Worm (Caenorhabditis elegans) whole organism, young adult: ENCODE data around the gene ppgn-1.

ENCODE experiments used
- B0336.3 ChIP-seq: fragments of 200-800 bp; sonication (Bioruptor generic); IDR thresholded peaks from 2 replicates; pipeline ENCODE4 v1.3.6; 2022; ENCODE audit warnings: missing genetic modification characterization, missing compliant biosample characterization
- D2030.7 ChIP-seq: fragments of 200-800 bp; sonication (Bioruptor generic); IDR thresholded peaks from 2 replicates; pipeline ENCODE4 v1.3.6; 2022; ENCODE audit warnings: missing genetic modification reagents, missing genetic modification characterization, missing compliant biosample characterization
- F33H1.4 ChIP-seq: fragments of 200-800 bp; sonication (Bioruptor generic); IDR thresholded peaks from 2 replicates; pipeline ENCODE4 v1.3.6; 2022; ENCODE audit warnings: missing genetic modification reagents, missing genetic modification characterization, missing compliant biosample characterization
- F39B2.1 ChIP-seq: fragments of 200-800 bp; sonication (Bioruptor generic); IDR thresholded peaks from 2 replicates; pipeline ENCODE4 v1.3.6; 2022; ENCODE audit warnings: missing genetic modification reagents, missing genetic modification characterization, missing compliant biosample characterization
- F49E8.2 ChIP-seq: sonication (generic microtip); optimal IDR thresholded peaks from 3 replicates; lab custom pipeline; 2017; ENCODE audit warnings: missing genetic modification characterization, mild to moderate bottlenecking, missing compliant biosample characterization, antibody characterized with exemption, moderate library complexity; ENCODE audit not compliant: insufficient read depth
- F57A8.1 ChIP-seq: fragments of 200-800 bp; sonication (Bioruptor generic); optimal IDR thresholded peaks from 2 replicates; lab custom pipeline; 2018; ENCODE audit warnings: mild to moderate bottlenecking, missing genetic modification characterization, moderate library complexity, missing compliant biosample characterization
- K11D2.4 ChIP-seq: fragments of 200-800 bp; sonication (Bioruptor generic); IDR thresholded peaks from 2 replicates; pipeline ENCODE4 v1.3.6; 2022; ENCODE audit warnings: missing genetic modification reagents, missing genetic modification characterization, missing compliant biosample characterization
- T07F8.4 ChIP-seq: sonication (generic microtip); optimal IDR thresholded peaks from 2 replicates; lab custom pipeline; 2016; ENCODE audit warnings: mild to moderate bottlenecking, missing genetic modification characterization, moderate library complexity, missing compliant biosample characterization
- Y53F4B.3 ChIP-seq: fragments of 200-800 bp; sonication (Bioruptor generic); IDR thresholded peaks from 2 replicates; pipeline ENCODE4 v1.3.6; 2022; ENCODE audit warnings: missing genetic modification reagents, missing genetic modification characterization, missing compliant biosample characterization
- Y53G8AR.9 ChIP-seq: fragments of 200-800 bp; sonication (Bioruptor generic); conservative IDR thresholded peaks from 2 replicates; pipeline ENCODE4 v1.3.6; 2022; ENCODE audit warnings: missing genetic modification reagents, missing genetic modification characterization, missing compliant biosample characterization
- Y95B8A.8 ChIP-seq: fragments of 200-800 bp; sonication (Bioruptor generic); IDR thresholded peaks from 2 replicates; pipeline ENCODE4 v1.3.6; 2022; ENCODE audit warnings: missing genetic modification reagents, missing genetic modification characterization, missing compliant biosample characterization
- ama-1 ChIP-seq, 3 experiments: fragments of 150-350 bp in 1 of 3; sonication (generic microtip) in 2 of 3; optimal IDR thresholded peaks; 2 replicates each; lab custom pipeline; 2014 to 2018; ENCODE audit warnings: missing biosample characterization in 2 of 3, missing genetic modification characterization in 2 of 3, missing genetic modification reagents in 2 of 3
- aptf-2 ChIP-seq: fragments of 200-800 bp; sonication (Bioruptor generic); conservative IDR thresholded peaks from 2 replicates; pipeline ENCODE4 v1.3.6; 2022; ENCODE audit warnings: missing genetic modification reagents, missing genetic modification characterization, missing compliant biosample characterization
- athp-1 ChIP-seq: sonication (generic microtip); optimal IDR thresholded peaks from 2 replicates; lab custom pipeline; 2017; ENCODE audit warnings: mild to moderate bottlenecking, missing genetic modification characterization, missing compliant biosample characterization
- bed-2 ChIP-seq: fragments of 200-800 bp; sonication (Bioruptor generic); IDR thresholded peaks from 2 replicates; pipeline ENCODE4 v1.3.6; 2022; ENCODE audit warnings: missing genetic modification reagents, missing genetic modification characterization, missing compliant biosample characterization
- ccch-3 ChIP-seq: fragments of 200-800 bp; sonication (Bioruptor generic); optimal IDR thresholded peaks from 2 replicates; lab custom pipeline; 2018; ENCODE audit warnings: mild to moderate bottlenecking, missing genetic modification characterization, missing compliant biosample characterization
- ceh-100 ChIP-seq: fragments of 200-800 bp; sonication (Bioruptor generic); IDR thresholded peaks from 2 replicates; pipeline ENCODE4 v1.3.6; 2022; ENCODE audit warnings: missing genetic modification reagents, missing genetic modification characterization, missing compliant biosample characterization
- ceh-40 ChIP-seq: fragments of 200-800 bp; sonication (Bioruptor generic); IDR thresholded peaks from 2 replicates; pipeline ENCODE4 v1.3.6; 2022; ENCODE audit warnings: missing genetic modification characterization, missing compliant biosample characterization
- efl-1 ChIP-seq: fragments of 150-350 bp; optimal IDR thresholded peaks from 2 replicates; lab custom pipeline; 2014; ENCODE audit warnings: missing biosample characterization, missing genetic modification reagents, missing genetic modification characterization
- egl-44 ChIP-seq: fragments of 200-800 bp; sonication (Bioruptor generic); IDR thresholded peaks from 2 replicates; pipeline ENCODE4 v1.3.6; 2022; ENCODE audit warnings: missing genetic modification reagents, missing genetic modification characterization, missing compliant biosample characterization
- egrh-3 ChIP-seq: fragments of 200-800 bp; sonication (Bioruptor generic); IDR thresholded peaks from 2 replicates; pipeline ENCODE4 v1.3.6; 2022; ENCODE audit warnings: missing genetic modification reagents, missing genetic modification characterization, missing compliant biosample characterization
- ekl-4 ChIP-seq: fragments of 200-800 bp; sonication (Bioruptor generic); IDR thresholded peaks from 2 replicates; pipeline ENCODE4 v1.3.6; 2022; ENCODE audit warnings: missing genetic modification reagents, missing genetic modification characterization, missing compliant biosample characterization
- fkh-3 ChIP-seq: sonication (generic microtip); optimal IDR thresholded peaks from 2 replicates; lab custom pipeline; 2016; ENCODE audit warnings: mild to moderate bottlenecking, missing genetic modification characterization, missing compliant biosample characterization
- hmg-1.2 ChIP-seq: fragments of 200-800 bp; sonication (Bioruptor generic); IDR thresholded peaks from 2 replicates; pipeline ENCODE4 v1.3.6; 2022; ENCODE audit warnings: missing genetic modification reagents, missing genetic modification characterization, missing compliant biosample characterization
- hrde-1 ChIP-seq: sonication (generic microtip); optimal IDR thresholded peaks from 2 replicates; lab custom pipeline; 2016; ENCODE audit warnings: missing genetic modification characterization, mild to moderate bottlenecking, missing compliant biosample characterization, moderate library complexity, missing genotype, missing genetic modification reagents, borderline replicate concordance
- hsf-1 ChIP-seq: fragments of 200-800 bp; sonication (Bioruptor generic); IDR thresholded peaks from 2 replicates; pipeline ENCODE4 v1.3.6; 2022; ENCODE audit warnings: missing genetic modification reagents, missing genetic modification characterization, missing compliant biosample characterization
- let-607 ChIP-seq, 2 experiments: fragments of 200-800 bp in 1 of 2; sonication (Bioruptor generic) in 1 of 2; sonication (generic microtip) in 1 of 2; optimal IDR thresholded peaks; 2 replicates each; lab custom pipeline; 2016 to 2018; ENCODE audit warnings: mild to moderate bottlenecking in 2 of 2, missing compliant biosample characterization in 2 of 2, missing genetic modification characterization in 2 of 2, moderate library complexity in 2 of 2, missing genotype in 1 of 2
- lin-54 ChIP-seq: fragments of 200-800 bp; sonication (Bioruptor generic); optimal IDR thresholded peaks from 2 replicates; lab custom pipeline; 2018; ENCODE audit warnings: mild to moderate bottlenecking, missing genetic modification characterization, missing compliant biosample characterization
- madf-6 ChIP-seq: fragments of 200-800 bp; sonication (Bioruptor generic); IDR thresholded peaks from 2 replicates; pipeline ENCODE4 v1.3.6; 2022; ENCODE audit warnings: missing genetic modification reagents, missing genetic modification characterization, missing compliant biosample characterization
- madf-8 ChIP-seq: fragments of 200-800 bp; sonication (Bioruptor generic); conservative IDR thresholded peaks from 2 replicates; pipeline ENCODE4 v1.3.6; 2022; ENCODE audit warnings: missing genetic modification reagents, missing genetic modification characterization, missing compliant biosample characterization
- mcd-1 ChIP-seq: fragments of 200-800 bp; sonication (Bioruptor generic); IDR thresholded peaks from 2 replicates; pipeline ENCODE4 v1.3.6; 2022; ENCODE audit warnings: missing genetic modification reagents, missing genetic modification characterization, missing compliant biosample characterization
- mes-4 ChIP-seq: sonication (generic microtip); optimal IDR thresholded peaks from 2 replicates; lab custom pipeline; 2016; ENCODE audit warnings: missing genotype, missing genetic modification characterization, missing compliant biosample characterization
- nfyb-1 ChIP-seq: fragments of 200-800 bp; sonication (Bioruptor generic); IDR thresholded peaks from 2 replicates; pipeline ENCODE4 v1.3.6; 2022; ENCODE audit warnings: missing genetic modification reagents, missing genetic modification characterization, missing compliant biosample characterization
- nhr-120 ChIP-seq: fragments of 200-800 bp; sonication (Bioruptor generic); IDR thresholded peaks from 2 replicates; pipeline ENCODE4 v1.3.6; 2022; ENCODE audit warnings: missing genetic modification characterization, missing compliant biosample characterization
- nhr-179 ChIP-seq: sonication (generic microtip); optimal IDR thresholded peaks from 2 replicates; lab custom pipeline; 2016; ENCODE audit warnings: mild to moderate bottlenecking, missing genetic modification characterization, missing compliant biosample characterization
- nhr-27 ChIP-seq: fragments of 200-800 bp; sonication (Bioruptor generic); optimal IDR thresholded peaks from 2 replicates; lab custom pipeline; 2018; ENCODE audit warnings: mild to moderate bottlenecking, missing genetic modification characterization, moderate library complexity, missing compliant biosample characterization
- nhr-90 ChIP-seq: sonication (generic microtip); optimal IDR thresholded peaks from 2 replicates; lab custom pipeline; 2016; ENCODE audit warnings: missing genotype, mild to moderate bottlenecking, missing genetic modification characterization, missing compliant biosample characterization
- rcor-1 ChIP-seq: fragments of 200-800 bp; sonication (Bioruptor generic); IDR thresholded peaks from 2 replicates; pipeline ENCODE4 v1.3.6; 2022; ENCODE audit warnings: missing genetic modification reagents, missing genetic modification characterization, missing compliant biosample characterization
- rpc-1 ChIP-seq, 2 experiments: fragments of 150-350 bp in 1 of 2; sonication (generic microtip) in 1 of 2; optimal IDR thresholded peaks; 2 replicates each; lab custom pipeline; 2014 to 2018; ENCODE audit warnings: missing biosample characterization in 1 of 2, missing genetic modification characterization in 1 of 2, missing genetic modification reagents in 1 of 2, missing genotype in 1 of 2
- unc-130 ChIP-seq: sonication (generic microtip); optimal IDR thresholded peaks from 2 replicates; lab custom pipeline; 2016; ENCODE audit warnings: missing genetic modification reagents, missing genetic modification characterization, missing compliant biosample characterization
- xnd-1 ChIP-seq: sonication (generic microtip); optimal IDR thresholded peaks from 2 replicates; lab custom pipeline; 2016; ENCODE audit warnings: missing genotype, missing genetic modification reagents, missing genetic modification characterization, missing compliant biosample characterization
- zim-3 ChIP-seq: sonication (generic microtip); optimal IDR thresholded peaks from 2 replicates; lab custom pipeline; 2017; ENCODE audit warnings: mild to moderate bottlenecking, missing genetic modification characterization, moderate library complexity, missing compliant biosample characterization
- ztf-26 ChIP-seq: sonication (generic microtip); optimal IDR thresholded peaks from 2 replicates; lab custom pipeline; 2017; ENCODE audit warnings: missing genetic modification characterization, missing compliant biosample characterization

ppgn-1 gene

DNA sequence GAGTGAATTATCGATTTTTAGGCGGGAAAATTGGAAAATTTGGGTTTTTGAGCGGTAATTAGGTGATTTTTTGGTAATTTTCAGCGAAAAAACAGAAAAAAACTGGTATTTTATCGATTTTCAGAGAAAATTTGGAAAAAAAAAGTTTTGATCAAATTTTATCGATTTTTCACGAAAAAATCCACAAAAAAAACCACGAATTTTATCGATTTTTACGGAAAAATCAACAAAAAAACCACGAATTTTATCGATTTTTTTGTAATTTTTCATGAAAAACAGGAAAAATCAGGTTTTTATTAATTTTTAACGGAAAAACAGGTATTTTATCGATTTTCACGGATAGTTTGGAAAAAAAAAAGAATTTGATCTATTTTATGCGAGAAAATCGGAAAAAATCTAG is 33.9 kb downstream of the ppgn-1 start:
- TF ChIP-seq ccch-3 (GFP tag; lab: Kevin White, UChicago) (no peak), rcor-1 (GFP tag; lab: Robert Waterston, UW) (no peak), B0336.3 (GFP tag; lab: Robert Waterston, UW) (no peak), T07F8.4 (no peak), D2030.7 (no peak), ceh-100 (GFP tag; lab: Robert Waterston, UW) (no peak), bed-2 (no peak), hsf-1 (GFP tag; lab: Robert Waterston, UW) (no peak), nhr-179 (tag; lab: Kevin White, UChicago) (no peak)

DNA sequence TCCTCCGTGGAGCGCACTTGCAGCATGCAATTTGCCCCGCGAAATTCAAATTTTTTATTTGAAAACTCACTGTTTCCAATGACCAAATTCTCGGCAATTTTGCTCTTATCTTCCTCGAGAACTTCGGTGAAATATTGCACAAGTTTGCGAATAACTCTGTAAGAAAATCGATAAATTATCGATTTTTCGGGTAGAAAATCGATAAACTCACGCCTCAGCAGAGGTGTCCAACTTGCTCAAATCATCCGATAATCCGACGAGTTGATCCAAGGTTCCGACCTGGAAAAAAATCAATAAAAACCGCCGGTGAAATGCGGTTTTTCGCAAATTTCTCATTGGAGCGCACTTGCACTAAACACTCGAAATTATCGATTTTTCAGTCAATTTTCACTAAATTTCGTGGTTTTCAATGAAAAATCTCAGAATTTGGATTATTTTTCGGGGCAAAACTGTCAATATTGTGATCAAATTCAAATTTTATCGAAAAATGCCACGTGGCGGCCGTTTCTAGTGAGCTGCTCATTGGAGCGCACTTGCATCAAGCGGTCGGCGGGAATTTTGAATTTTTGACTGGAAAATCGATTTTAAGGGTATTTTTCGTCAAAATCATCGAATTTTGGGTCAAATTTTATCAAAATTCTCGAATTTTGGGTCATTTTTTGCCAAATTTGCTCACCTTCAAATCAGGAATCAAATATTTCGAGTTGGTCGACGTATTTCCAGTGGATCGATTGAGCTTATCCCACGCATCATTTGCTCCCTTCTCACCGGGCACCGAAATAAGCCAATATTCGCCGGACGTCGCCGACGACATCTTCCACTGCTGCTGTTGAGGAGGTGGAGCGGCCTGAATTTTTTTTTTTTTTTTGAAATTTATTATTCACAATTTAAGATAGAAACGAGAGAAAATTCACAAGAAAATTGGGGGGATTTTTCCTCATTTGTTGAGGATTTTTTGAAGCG is 34.7 kb downstream of the ppgn-1 start, which contains the start of gene vha-11:
Gene vha-11 (minus strand): TSS at position 847 of the 963 bp plus-strand sequence.
- TF ChIP-seq ceh-40 (GFP tag; lab: Robert Waterston, UW) = 0 out of 2 replicates have a peak, but pooled peaks have one; percentile 9
- peak in 1 of 2 experiments; percentile 12 for TF ChIP-seq let-607 (tag; optimal IDR thresholded peaks at IDR 0.05; lab: Kevin White, UChicago)
- TF ChIP-seq hrde-1 = no peak
- TF ChIP-seq mes-4 (tag; lab: Kevin White, UChicago) = no peak
- TF ChIP-seq nfyb-1 (GFP tag; lab: Robert Waterston, UW) = no peak
- TF ChIP-seq rpc-1 (optimal IDR thresholded peaks at IDR 0.05; lab: Kevin White, UChicago) = no peak
- no peak for TF ChIP-seq rpc-1 (tag; optimal IDR thresholded peaks at IDR 0.05; lab: Kevin White, UChicago)
- no peak for TF ChIP-seq F39B2.1 (GFP tag; lab: Robert Waterston, UW)
- no peak; the same call in 1 of the 2 replicates for TF ChIP-seq K11D2.4
- peak; percentile 64 for TF ChIP-seq athp-1 (tag; lab: Kevin White, UChicago)
- TF ChIP-seq ekl-4 (GFP tag; lab: Robert Waterston, UW) = peak; percentile 48; the same call in 1 of the 2 replicates
- TF ChIP-seq zim-3 (tag; lab: Kevin White, UChicago) = no peak
- no peak for TF ChIP-seq egrh-3 (GFP tag; lab: Robert Waterston, UW)
- peak; percentile 72 for TF ChIP-seq fkh-3 (tag; lab: Kevin White, UChicago)
- no peak for TF ChIP-seq hmg-1.2
- 0 out of 2 replicates have a peak, but pooled peaks have one; percentile 39 for TF ChIP-seq Y95B8A.8 (GFP tag; lab: Robert Waterston, UW)
- peak; percentile 78 for TF ChIP-seq mcd-1 (GFP tag; lab: Robert Waterston, UW)
- peak; percentile 34 for TF ChIP-seq ama-1 (optimal IDR thresholded peaks at IDR 0.05; lab: Kevin White, UChicago)
- TF ChIP-seq ama-1 (GFP tag; optimal IDR thresholded peaks at IDR 0.05; lab: Kevin White, UChicago) = no peak
- 0 out of 2 replicates have a peak, but pooled peaks have one; percentile 31 for TF ChIP-seq aptf-2 (GFP tag; lab: Robert Waterston, UW)
- 0 out of 2 replicates have a peak, but pooled peaks have one; percentile 19 for TF ChIP-seq egl-44 (GFP tag; lab: Robert Waterston, UW)
- TF ChIP-seq F33H1.4 (GFP tag; lab: Robert Waterston, UW) = no peak
- peak; percentile 15; the same call in 1 of the 2 replicates for TF ChIP-seq B0336.3 (GFP tag; lab: Robert Waterston, UW)
- peak; percentile 32 for TF ChIP-seq ztf-26 (tag; lab: Kevin White, UChicago)
- TF ChIP-seq unc-130 (GFP tag; lab: Kevin White, UChicago) = no peak
- TF ChIP-seq Y53G8AR.9 (GFP tag; lab: Robert Waterston, UW) = peak; percentile 60
- peak; percentile 40 for TF ChIP-seq lin-54 (GFP tag; lab: Kevin White, UChicago)

DNA sequence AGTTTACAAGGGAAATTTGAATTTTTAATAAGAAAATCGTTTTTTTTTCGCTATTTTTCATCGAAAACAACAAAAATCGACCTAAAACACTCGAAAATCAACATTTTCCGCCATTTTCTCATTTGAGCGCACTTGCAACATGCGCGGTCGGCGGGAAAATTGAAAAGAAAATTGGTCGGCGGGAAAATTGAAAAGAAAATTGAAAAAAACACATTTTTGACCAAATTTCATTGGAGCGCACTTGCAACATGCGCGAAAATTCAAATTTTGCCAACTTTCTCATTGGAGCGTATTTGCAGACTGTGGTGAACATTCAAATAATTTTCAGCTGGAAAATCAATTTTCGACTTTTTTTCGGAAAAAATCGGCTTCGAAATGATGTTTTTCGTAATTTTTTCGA is 37.2 kb downstream of the ppgn-1 start:
- TF ChIP-seq nhr-90 (no peak), madf-8 (peak; percentile 42; the same call in 1 of the 2 replicates), lin-54 (GFP tag; lab: Kevin White, UChicago) (peak; percentile 56), xnd-1 (tag; lab: Kevin White, UChicago) (peak; percentile 48), nhr-27 (no peak), Y53F4B.3 (GFP tag; lab: Robert Waterston, UW) (no peak), mcd-1 (GFP tag; lab: Robert Waterston, UW) (peak; percentile 82), nhr-120 (GFP tag; lab: Robert Waterston, UW) (no peak), efl-1 (GFP tag; lab: Kevin White, UChicago) (peak; percentile 78), F57A8.1 (GFP tag; lab: Kevin White, UChicago) (no peak), madf-6 (GFP tag; lab: Robert Waterston, UW) (peak; percentile 66), F49E8.2 (peak; percentile 40)
